Fruit fly (Drosophila melanogaster): Measurements from ENCODE around the gene CG43115.

Gene CG43115

dm6 chrX:6077043-6077547 lies 10.9 kb upstream of the CG43115 start:
- TF ChIP-seq net (GFP tag; optimal IDR thresholded peaks at IDR 0.05) (peak; percentile 69), Eip93F (GFP tag; optimal IDR thresholded peaks at IDR 0.05) (no peak), lz (GFP tag; optimal IDR thresholded peaks at IDR 0.05) (peak; percentile 32), salr (GFP tag; optimal IDR thresholded peaks at IDR 0.05) (peak in 1 of 2 experiments; percentile 75), CG10669 (GFP tag; optimal IDR thresholded peaks at IDR 0.05) (peak; percentile 41), CG15336 (GFP tag; IDR thresholded peaks at IDR 0.05) (peak; percentile 94), CG16779 (tag; optimal IDR thresholded peaks at IDR 0.05) (peak; percentile 57), CG9139 (GFP tag; optimal IDR thresholded peaks at IDR 0.05) (no peak), CG6854 (GFP tag; optimal IDR thresholded peaks at IDR 0.05) (no peak), CG4318 (GFP tag; optimal IDR thresholded peaks at IDR 0.05) (peak; percentile 79), CG6792 (GFP tag; optimal IDR thresholded peaks at IDR 0.05) (peak; percentile 78), Lpt (GFP tag; optimal IDR thresholded peaks at IDR 0.05) (peak; percentile 89), vri (GFP tag; optimal IDR thresholded peaks at IDR 0.05) (no peak), Hr38 (GFP tag; optimal IDR thresholded peaks at IDR 0.05) (no peak), cyc (GFP tag; optimal IDR thresholded peaks at IDR 0.05) (no peak), Hr39 (GFP tag; optimal IDR thresholded peaks at IDR 0.05) (no peak), CG8632 (GFP tag; optimal IDR thresholded peaks at IDR 0.05) (peak; percentile 85), Ets21C (GFP tag; optimal IDR thresholded peaks at IDR 0.05) (no peak), CG3032 (tag; optimal IDR thresholded peaks at IDR 0.05) (peak; percentile 63), CG32006 (GFP tag; optimal IDR thresholded peaks at IDR 0.05) (peak; percentile 92), Sox15 (GFP tag; optimal IDR thresholded peaks at IDR 0.05) (peak; percentile 59), Met (GFP tag; optimal IDR thresholded peaks at IDR 0.05) (peak; percentile 11), CG1621 (tag; optimal IDR thresholded peaks at IDR 0.05) (no peak), svp (GFP tag) (peak; percentile 71), fd59A (GFP tag; optimal IDR thresholded peaks at IDR 0.05) (peak; percentile 51), CG10631 (GFP tag; optimal IDR thresholded peaks at IDR 0.05) (peak; percentile 80), eg (GFP tag; IDR thresholded peaks at IDR 0.05) (peak; percentile 83), fkh (GFP tag; optimal IDR thresholded peaks at IDR 0.05) (no peak), CG6808 (GFP tag; optimal IDR thresholded peaks at IDR 0.05) (peak; percentile 43), Blimp-1 (GFP tag; optimal IDR thresholded peaks at IDR 0.05) (peak; percentile 87), Sox14 (GFP tag; optimal IDR thresholded peaks at IDR 0.05) (no peak), CG6276 (GFP tag; optimal IDR thresholded peaks at IDR 0.05) (peak; percentile 81), Sox102F (GFP tag; optimal IDR thresholded peaks at IDR 0.05) (peak; percentile 21), Eip75B (GFP tag; optimal IDR thresholded peaks at IDR 0.05) (peak; percentile 32), dac (GFP tag; optimal IDR thresholded peaks at IDR 0.05) (peak; percentile 54), CG7368 (GFP tag; optimal IDR thresholded peaks at IDR 0.05) (peak; percentile 23), Ets96B (tag; optimal IDR thresholded peaks at IDR 0.05) (peak; percentile 55), Gug (GFP tag; IDR thresholded peaks at IDR 0.05) (peak; percentile 66), Eip78C (GFP tag) (peak; percentile 94), CG31627 (GFP tag; optimal IDR thresholded peaks at IDR 0.05) (peak; percentile 12), CG3919 (GFP tag; optimal IDR thresholded peaks at IDR 0.05) (peak; percentile 74), CG6163 (GFP tag; IDR thresholded peaks at IDR 0.05) (peak; percentile 73), Smox (GFP tag; optimal IDR thresholded peaks at IDR 0.05) (peak; percentile 49), CG11902 (GFP tag; optimal IDR thresholded peaks at IDR 0.05) (peak; percentile 13), Hr4 (GFP tag; optimal IDR thresholded peaks at IDR 0.05) (peak; percentile 82), achi (GFP tag; optimal IDR thresholded peaks at IDR 0.05) (peak; percentile 82), OdsH (GFP tag; optimal IDR thresholded peaks at IDR 0.05) (peak; percentile 73), CG8119 (GFP tag; IDR thresholded peaks at IDR 0.05) (peak; percentile 93), CG34406 (GFP tag; optimal IDR thresholded peaks at IDR 0.05) (peak; percentile 83), pdm3 (GFP tag; optimal IDR thresholded peaks at IDR 0.05) (peak; percentile 69), CG11294 (GFP tag; IDR thresholded peaks at IDR 0.05) (0 out of 2 replicates have a peak, but pooled peaks have one; percentile 23), CG11762 (GFP tag; optimal IDR thresholded peaks at IDR 0.05; ENCODE audit: insufficient read depth) (peak; percentile 65)
